Worm (Caenorhabditis elegans): Measurements from ENCODE around the gene tsp-1.
A peak's percentile ranks its signal among the peaks of the same experiment; 100 is the strongest.

Gene tsp-1

DNA sequence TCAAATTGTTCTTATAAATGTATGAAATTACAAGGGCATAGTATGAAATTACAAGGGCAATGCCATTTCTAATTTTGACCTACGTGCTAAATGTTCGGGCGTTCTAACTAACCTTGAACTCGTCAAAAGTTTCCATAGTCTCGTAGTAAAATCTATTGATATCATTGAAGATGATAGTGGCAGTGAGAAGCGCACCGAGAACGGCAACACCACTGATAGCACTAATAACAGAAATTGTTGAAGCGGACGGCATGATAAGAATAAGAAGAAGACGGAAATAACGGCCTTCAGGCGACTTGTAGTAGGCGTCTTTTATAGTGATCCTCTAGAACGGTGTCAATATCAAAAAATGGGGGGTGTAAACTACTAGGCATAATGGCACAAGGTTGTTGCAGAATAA lies 24.2 kb upstream of the tsp-1 start, which contains the start of gene col-91:
Gene col-91 (minus strand): TSS at position 288 of the 400 bp plus-strand sequence.
- TF ChIP-seq unc-62 (GFP tag; optimal IDR thresholded peaks at IDR 0.05 in 1 of 2) = peak in 1 of 2 experiments; percentile 23
- TF ChIP-seq unc-62 (tag; optimal IDR thresholded peaks at IDR 0.05) = no peak
- TF ChIP-seq nhr-28 (tag; optimal IDR thresholded peaks at IDR 0.05) = peak; percentile 37
- no peak for TF ChIP-seq F37D6.2 (tag; optimal IDR thresholded peaks at IDR 0.05)

DNA sequence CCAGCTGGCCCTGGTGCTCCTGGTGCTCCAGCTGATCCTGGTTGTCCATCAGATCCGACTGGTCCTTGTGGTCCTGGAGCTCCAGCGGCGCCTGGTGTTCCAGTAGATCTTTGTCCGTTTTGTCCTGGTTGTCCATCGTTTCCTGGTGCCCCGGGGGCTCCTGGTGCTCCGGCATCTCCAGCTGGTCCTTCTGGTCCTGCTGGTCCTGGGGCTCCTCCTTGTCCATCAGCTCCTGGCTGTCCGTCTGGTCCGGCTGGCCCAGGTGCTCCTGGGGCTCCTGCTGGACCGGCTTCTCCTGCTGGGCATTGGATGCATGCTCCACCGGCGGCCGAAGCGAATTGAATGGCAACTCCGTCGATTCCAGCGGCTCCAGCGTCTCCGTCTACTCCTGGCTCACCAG lies 23.4 kb upstream of the tsp-1 start:
- TF ChIP-seq lin-38 (GFP tag; IDR thresholded peaks at IDR 0.05) (0 out of 2 replicates have a peak, but pooled peaks have one; percentile 15), sdz-12 (GFP tag; optimal IDR thresholded peaks at IDR 0.05) (peak; percentile 51), egl-43 (GFP tag; IDR thresholded peaks at IDR 0.05) (0 out of 2 replicates have a peak, but pooled peaks have one; percentile 17), mes-2 (tag; optimal IDR thresholded peaks at IDR 0.05; ENCODE audit: poor library complexity, severe bottlenecking) (peak; percentile 10), set-16 (GFP tag; IDR thresholded peaks at IDR 0.05) (peak; percentile 98), ces-1 (GFP tag; optimal IDR thresholded peaks at IDR 0.05) (no peak), tag-97 (GFP tag; IDR thresholded peaks at IDR 0.05) (no peak)

DNA sequence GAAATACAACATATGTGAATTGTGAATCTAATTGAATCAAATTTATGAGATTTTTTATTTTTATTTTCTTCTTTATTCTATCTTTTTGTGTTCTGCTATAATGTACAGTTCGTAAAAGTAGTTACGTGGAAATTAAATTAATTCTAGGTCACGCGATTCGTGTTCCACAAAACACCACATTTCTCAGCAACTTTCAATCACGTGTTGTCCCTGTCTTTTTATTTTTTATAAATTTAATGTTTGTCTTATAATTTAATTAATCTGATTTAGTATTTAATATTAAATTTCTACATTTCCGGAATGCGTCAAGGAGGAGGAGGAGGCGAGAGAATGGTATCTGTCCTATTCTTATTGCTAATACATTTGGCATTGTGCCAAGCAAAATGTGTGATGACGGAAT lies 18.8 kb upstream of the tsp-1 start, which contains the start of gene ncr-2:
Gene ncr-2 (plus strand): TSS at position 301 of the 400 bp plus-strand sequence.
- TF ChIP-seq arid-1 (GFP tag; conservative IDR thresholded peaks at IDR 0.05) = no peak
- no peak for TF ChIP-seq pqm-1 (tag; optimal IDR thresholded peaks at IDR 0.05)
- TF ChIP-seq hlh-30 (tag; optimal IDR thresholded peaks at IDR 0.05; ENCODE audit: insufficient read depth) = no peak
- no peak for TF ChIP-seq lim-7 (GFP tag; IDR thresholded peaks at IDR 0.05)
- TF ChIP-seq daf-8 (GFP tag; IDR thresholded peaks at IDR 0.05) = no peak
- no peak for TF ChIP-seq nhr-48 (tag; optimal IDR thresholded peaks at IDR 0.05)

DNA sequence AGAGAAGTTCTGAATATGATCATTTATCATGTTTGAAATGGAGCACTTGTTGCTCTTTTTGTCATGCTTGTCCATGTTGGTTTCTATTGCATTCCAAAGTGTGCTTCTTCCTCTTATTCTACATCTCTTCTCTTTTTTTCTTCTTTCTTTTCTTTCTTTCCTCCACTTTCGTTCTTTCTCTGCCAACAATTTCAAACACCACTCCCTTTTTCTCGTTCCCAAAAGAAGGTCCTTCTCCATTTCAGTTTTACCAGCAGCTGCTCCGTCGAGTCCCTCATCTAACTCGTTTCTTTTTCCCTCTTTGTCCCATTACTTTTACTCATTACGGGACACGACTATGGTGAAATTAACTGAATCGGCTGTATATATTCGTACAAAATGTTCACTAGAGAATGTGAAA lies 15.7 kb upstream of the tsp-1 start, which contains the start of gene F09G8.5:
Gene F09G8.5 (plus strand): TSS at position 38 of the 400 bp plus-strand sequence.
- TF ChIP-seq nhr-41 (GFP tag; IDR thresholded peaks at IDR 0.05) (no peak), aly-2 (tag; optimal IDR thresholded peaks at IDR 0.05) (no peak), snpc-1.2 (GFP tag; IDR thresholded peaks at IDR 0.05) (no peak), hlh-11 (tag; optimal IDR thresholded peaks at IDR 0.05) (no peak), attf-4 (tag; optimal IDR thresholded peaks at IDR 0.05) (no peak), vab-7 (GFP tag; IDR thresholded peaks at IDR 0.05) (no peak), unc-130 (GFP tag; optimal IDR thresholded peaks at IDR 0.05) (no peak), dve-1 (tag; optimal IDR thresholded peaks at IDR 0.05; ENCODE audit: insufficient read depth) (no peak), lin-13 (GFP tag; optimal IDR thresholded peaks at IDR 0.05) (no peak), nhr-25 (tag; optimal IDR thresholded peaks at IDR 0.05; ENCODE audit: borderline replicate concordance, insufficient read depth) (no peak), sdz-12 (GFP tag; optimal IDR thresholded peaks at IDR 0.05) (no peak), lin-29 (GFP tag; IDR thresholded peaks at IDR 0.05) (no peak), unc-39 (tag; optimal IDR thresholded peaks at IDR 0.05) (no peak), madf-9 (GFP tag; conservative IDR thresholded peaks at IDR 0.05) (no peak), ZK546.5 (tag; optimal IDR thresholded peaks at IDR 0.05) (no peak), daf-16 (GFP tag; optimal IDR thresholded peaks at IDR 0.05) (no peak), daf-16 (tag; optimal IDR thresholded peaks at IDR 0.05) (no peak), set-16 (GFP tag; IDR thresholded peaks at IDR 0.05) (no peak), saeg-2 (GFP tag; IDR thresholded peaks at IDR 0.05) (no peak), cey-2 (tag; optimal IDR thresholded peaks at IDR 0.05; ENCODE audit: borderline replicate concordance, insufficient read depth) (no peak), D1046.2 (GFP tag; IDR thresholded peaks at IDR 0.05) (no peak)
